Worm (Caenorhabditis elegans): ENCODE data around the gene Y46G5A.39.

The Y46G5A.39 gene

DNA sequence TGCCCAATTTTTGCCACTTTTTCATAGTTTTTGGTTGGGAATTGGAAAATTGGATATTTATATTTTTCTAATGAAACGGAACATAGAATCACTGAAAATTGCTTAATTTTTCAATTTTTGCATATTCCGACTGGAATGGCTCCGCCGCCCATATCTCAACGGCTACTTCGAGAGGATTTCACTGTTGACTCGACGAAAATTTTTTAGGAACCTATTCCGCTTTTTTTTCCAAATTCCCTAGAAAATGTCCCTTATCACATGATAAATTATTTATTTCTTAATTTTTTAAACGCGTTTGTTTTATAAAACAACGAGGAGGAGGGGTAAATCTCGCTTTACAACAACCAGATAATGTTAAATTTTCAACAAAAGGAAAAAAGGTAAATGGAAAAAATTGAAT is 26.9 kb downstream of the Y46G5A.39 start (continued):
- TF ChIP-seq ets-4 (GFP tag; optimal IDR thresholded peaks at IDR 0.05) (no peak), ceh-58 (GFP tag; IDR thresholded peaks at IDR 0.05) (no peak), madf-6 (GFP tag; IDR thresholded peaks at IDR 0.05) (peak; percentile 80), madf-3 (GFP tag; IDR thresholded peaks at IDR 0.05) (no peak), mes-4 (tag; optimal IDR thresholded peaks at IDR 0.05) (no peak), nfyb-1 (GFP tag; IDR thresholded peaks at IDR 0.05) (no peak), him-1 (tag; optimal IDR thresholded peaks at IDR 0.05) (peak; percentile 92), snpc-1.1 (tag; optimal IDR thresholded peaks at IDR 0.05; ENCODE audit: insufficient read depth) (peak; percentile 3), F33H1.4 (GFP tag; IDR thresholded peaks at IDR 0.05) (peak; percentile 29; the same call in 1 of the 2 replicates), die-1 (tag; optimal IDR thresholded peaks at IDR 0.05) (no peak), dox-1 (GFP tag; IDR thresholded peaks at IDR 0.05) (no peak; the same call in 1 of the 2 replicates), pha-4 (tag; optimal IDR thresholded peaks at IDR 0.05) (no peak), F49E8.2 (tag; optimal IDR thresholded peaks at IDR 0.05; ENCODE audit: insufficient read depth) (peak; percentile 0), hlh-26 (GFP tag; conservative IDR thresholded peaks at IDR 0.05) (no peak), ceh-91 (GFP tag; IDR thresholded peaks at IDR 0.05) (no peak; the same call in 1 of the 2 replicates), ztf-6 (GFP tag; IDR thresholded peaks at IDR 0.05) (no peak), rpc-1 (optimal IDR thresholded peaks at IDR 0.05) (no peak), rpc-1 (tag; optimal IDR thresholded peaks at IDR 0.05) (no peak), K11D2.4 (GFP tag; IDR thresholded peaks at IDR 0.05) (no peak), rec-8 (tag; optimal IDR thresholded peaks at IDR 0.05) (no peak), F52B5.7 (tag; optimal IDR thresholded peaks at IDR 0.05) (peak; percentile 34), mel-28 (tag; optimal IDR thresholded peaks at IDR 0.05; ENCODE audit: borderline replicate concordance) (no peak), ceh-27 (GFP tag; optimal IDR thresholded peaks at IDR 0.05) (no peak), ekl-4 (GFP tag; IDR thresholded peaks at IDR 0.05) (peak; percentile 63), F39B2.1 (GFP tag; IDR thresholded peaks at IDR 0.05) (0 out of 2 replicates have a peak, but pooled peaks have one; percentile 6), tlf-1 (GFP tag; optimal IDR thresholded peaks at IDR 0.05) (peak; percentile 27), nhr-90 (tag; optimal IDR thresholded peaks at IDR 0.05) (no peak), lin-35 (GFP tag; optimal IDR thresholded peaks at IDR 0.05) (no peak), snpc-4 (GFP tag; optimal IDR thresholded peaks at IDR 0.05) (no peak), snpc-4 (tag; optimal IDR thresholded peaks at IDR 0.05) (no peak), rcor-1 (GFP tag; IDR thresholded peaks at IDR 0.05) (no peak), egl-18 (GFP tag; IDR thresholded peaks at IDR 0.05) (no peak), ztf-22 (GFP tag; optimal IDR thresholded peaks at IDR 0.05) (no peak), K12H6.12 (tag; optimal IDR thresholded peaks at IDR 0.05) (no peak), Y79H2A.3 (GFP tag; conservative IDR thresholded peaks at IDR 0.05) (peak; percentile 81; the same call in 1 of the 2 replicates), nhr-27 (tag; optimal IDR thresholded peaks at IDR 0.05) (no peak), nhr-179 (tag; optimal IDR thresholded peaks at IDR 0.05) (no peak), sdz-38 (tag; optimal IDR thresholded peaks at IDR 0.05) (no peak), hmg-20 (GFP tag; IDR thresholded peaks at IDR 0.05) (no peak), Y67H2A.10 (GFP tag; conservative IDR thresholded peaks at IDR 0.05) (no peak), pbrm-1 (GFP tag; IDR thresholded peaks at IDR 0.05) (0 out of 2 replicates have a peak, but pooled peaks have one; percentile 49), lsy-27 (tag; optimal IDR thresholded peaks at IDR 0.05; ENCODE audit: borderline replicate concordance, insufficient read depth) (no peak), egrh-3 (GFP tag; IDR thresholded peaks at IDR 0.05) (no peak), cebp-2 (GFP tag; IDR thresholded peaks at IDR 0.05) (no peak), dpff-1 (tag; optimal IDR thresholded peaks at IDR 0.05) (no peak), T07F8.4 (tag; optimal IDR thresholded peaks at IDR 0.05) (no peak), B0336.3 (GFP tag; IDR thresholded peaks at IDR 0.05) (peak; percentile 74; the same call in 1 of the 2 replicates), C17E4.6 (GFP tag; IDR thresholded peaks at IDR 0.05) (no peak), B0035.1 (tag; optimal IDR thresholded peaks at IDR 0.05) (no peak)

All from whole organism, young adult.